Fruit fly (Drosophila melanogaster) whole organism, wandering third instar larva: ENCODE results near the gene Tbcd.

ENCODE experiments used
- Abd-B ChIP-seq: fragments of >200 bp; optimal IDR thresholded peaks from 2 replicates; lab custom pipeline; 2017; ENCODE audit warnings: missing biosample characterization, missing genetic modification characterization
- CG9705 ChIP-seq: fragments of 200-800 bp; sonication (Bioruptor generic); optimal IDR thresholded peaks from 2 replicates; lab custom pipeline; 2018; ENCODE audit warnings: missing biosample characterization, mild to moderate bottlenecking, missing genetic modification characterization
- CrebA ChIP-seq: fragments of 200-800 bp; sonication (Bioruptor generic); optimal IDR thresholded peaks from 2 replicates; lab custom pipeline; 2016; ENCODE audit warnings: missing biosample characterization, mild to moderate bottlenecking, missing genetic modification characterization, borderline replicate concordance
- Dfd ChIP-seq: fragments of >200 bp; optimal IDR thresholded peaks from 2 replicates; lab custom pipeline; 2017; ENCODE audit warnings: missing biosample characterization, missing genetic modification characterization
- Dif ChIP-seq: fragments of 200-275, 200-300 bp; sonication (Bioruptor generic); optimal IDR thresholded peaks from 2 replicates; lab custom pipeline; 2018; ENCODE audit warnings: missing biosample characterization, missing genetic modification characterization; ENCODE audit not compliant: partially characterized antibody
- GATAd ChIP-seq: sonication (Bioruptor generic); optimal IDR thresholded peaks from 2 replicates; lab custom pipeline; 2016; ENCODE audit warnings: missing biosample characterization, missing genetic modification characterization
- HLH106 ChIP-seq: fragments of 200-800 bp; optimal IDR thresholded peaks from 3 replicates; lab custom pipeline; 2019; ENCODE audit warnings: missing biosample characterization, mild to moderate bottlenecking, missing genetic modification characterization, moderate library complexity
- Hnf4 ChIP-seq: fragments of 200-800 bp; sonication (Bioruptor generic); optimal IDR thresholded peaks from 2 replicates; lab custom pipeline; 2016; ENCODE audit warnings: missing biosample characterization, mild to moderate bottlenecking, missing genetic modification characterization
- Hr78 ChIP-seq: fragments of >200 bp; optimal IDR thresholded peaks from 2 replicates; lab custom pipeline; 2017; ENCODE audit warnings: missing biosample characterization, missing genetic modification characterization
- Jra ChIP-seq: sonication (Bioruptor generic); optimal IDR thresholded peaks from 2 replicates; lab custom pipeline; 2016; ENCODE audit warnings: missing biosample characterization, missing genetic modification characterization
- Mio ChIP-seq: sonication (Bioruptor generic); optimal IDR thresholded peaks from 2 replicates; lab custom pipeline; 2016; ENCODE audit warnings: missing biosample characterization, missing genetic modification characterization
- Myc ChIP-seq: fragments of >200 bp; optimal IDR thresholded peaks from 2 replicates; lab custom pipeline; 2017
- N ChIP-seq: fragments of >200 bp; optimal IDR thresholded peaks from 2 replicates; lab custom pipeline; 2018; ENCODE audit warnings: missing biosample characterization, missing external identifiers, missing genetic modification characterization
- Sp1 ChIP-seq: fragments of 200-800 bp; sonication (Bioruptor generic); optimal IDR thresholded peaks from 3 replicates; lab custom pipeline; 2019; ENCODE audit warnings: missing biosample characterization, mild to moderate bottlenecking, missing genetic modification characterization, moderate library complexity
- Vsx2 ChIP-seq: fragments of 200-300, 225-300 bp; sonication (Bioruptor generic); optimal IDR thresholded peaks from 2 replicates; lab custom pipeline; 2018; ENCODE audit warnings: missing biosample characterization, missing genetic modification characterization; ENCODE audit not compliant: partially characterized antibody
- brk ChIP-seq: fragments of 200-800 bp; sonication (Bioruptor generic); optimal IDR thresholded peaks from 2 replicates; lab custom pipeline; 2016; ENCODE audit warnings: missing biosample characterization, mild to moderate bottlenecking, missing genetic modification characterization
- dmrt93B ChIP-seq: fragments of 200-800 bp; sonication (Bioruptor generic); optimal IDR thresholded peaks from 2 replicates; lab custom pipeline; 2018; ENCODE audit warnings: missing biosample characterization, mild to moderate bottlenecking, missing genetic modification characterization
- dsf ChIP-seq: sonication (Bioruptor generic); optimal IDR thresholded peaks from 2 replicates; lab custom pipeline; 2016; ENCODE audit warnings: missing biosample characterization, missing genetic modification characterization, borderline replicate concordance
- ey ChIP-seq: fragments of 200-800 bp; sonication (Bioruptor generic); optimal IDR thresholded peaks from 2 replicates; lab custom pipeline; 2016; ENCODE audit warnings: missing biosample characterization, missing genetic modification characterization
- foxo ChIP-seq, 2 experiments: fragments of 200-800 bp; sonication (Bioruptor generic); optimal IDR thresholded peaks; 2 replicates in 1 of 2; 3 replicates in 1 of 2; lab custom pipeline; 2016 to 2017; ENCODE audit warnings: missing biosample characterization in 2 of 2, missing genetic modification characterization in 2 of 2
- fru ChIP-seq: fragments of 200-800 bp; sonication (Bioruptor generic); optimal IDR thresholded peaks from 3 replicates; lab custom pipeline; 2016; ENCODE audit warnings: missing biosample characterization, mild to moderate bottlenecking, missing genetic modification characterization
- h ChIP-seq: fragments of 200-800 bp; sonication (Bioruptor generic); optimal IDR thresholded peaks from 3 replicates; lab custom pipeline; 2016; ENCODE audit warnings: missing biosample characterization, mild to moderate bottlenecking, missing genetic modification characterization
- jim ChIP-seq: fragments of 175-275, 200-325 bp; sonication (Bioruptor generic); optimal IDR thresholded peaks from 2 replicates; lab custom pipeline; 2016; ENCODE audit warnings: missing biosample characterization, mild to moderate bottlenecking, missing genetic modification characterization
- lola ChIP-seq: fragments of >200 bp; optimal IDR thresholded peaks from 2 replicates; lab custom pipeline; 2017; ENCODE audit warnings: missing biosample characterization, missing genetic modification characterization
- pan ChIP-seq: fragments of >200 bp; optimal IDR thresholded peaks from 2 replicates; lab custom pipeline; 2017
- psq ChIP-seq: fragments of 200-800 bp; sonication (Bioruptor generic); optimal IDR thresholded peaks from 3 replicates; lab custom pipeline; 2017; ENCODE audit warnings: missing biosample characterization, mild to moderate bottlenecking, missing genetic modification characterization, moderate library complexity
- rgr ChIP-seq: fragments of 200-800 bp; sonication (Bioruptor generic); optimal IDR thresholded peaks from 3 replicates; lab custom pipeline; 2016; ENCODE audit warnings: missing biosample characterization, mild to moderate bottlenecking, missing genetic modification characterization
- sv ChIP-seq: fragments of 200-800 bp; sonication (Bioruptor generic); optimal IDR thresholded peaks from 3 replicates; lab custom pipeline; 2016; ENCODE audit warnings: missing biosample characterization, missing genetic modification characterization
- tai ChIP-seq: sonication (Bioruptor generic); optimal IDR thresholded peaks from 2 replicates; lab custom pipeline; 2016; ENCODE audit warnings: missing biosample characterization, missing genetic modification characterization
- usp ChIP-seq: fragments of >200 bp; optimal IDR thresholded peaks from 2 replicates; lab custom pipeline; 2017; ENCODE audit warnings: missing biosample characterization, missing genetic modification characterization
- woc ChIP-seq: sonication (Bioruptor generic); optimal IDR thresholded peaks from 2 replicates; lab custom pipeline; 2016; ENCODE audit warnings: missing biosample characterization, mild to moderate bottlenecking, missing genetic modification characterization

Gene Tbcd

dm6 chr2L:2131449-2132109 is 15.7 kb upstream of the Tbcd start:
- no peak for TF ChIP-seq jim
- TF ChIP-seq Vsx2 (GFP tag; lab: Kevin White, UChicago): no peak
- TF ChIP-seq Dfd (GFP tag; lab: Kevin White, UChicago): no peak
- peak; percentile 19 for TF ChIP-seq h (GFP tag; lab: Kevin White, UChicago)
- no peak for TF ChIP-seq tai (GFP tag; lab: Kevin White, UChicago)
- TF ChIP-seq fru: peak; percentile 3
- TF ChIP-seq Hr78: no peak
- TF ChIP-seq psq (GFP tag; lab: Kevin White, UChicago): no peak
- TF ChIP-seq brk: no peak
- peak; percentile 4 for TF ChIP-seq rgr (GFP tag; lab: Kevin White, UChicago)
- no peak for TF ChIP-seq Jra (GFP tag; lab: Kevin White, UChicago)
- peak in 1 of 2 experiments; percentile 35 for TF ChIP-seq foxo (GFP tag; optimal IDR thresholded peaks at IDR 0.05; lab: Kevin White, UChicago)
- no peak for TF ChIP-seq dmrt93B
- TF ChIP-seq Hnf4 (GFP tag; lab: Kevin White, UChicago): peak; percentile 19
- no peak for TF ChIP-seq woc (GFP tag; lab: Kevin White, UChicago)
- TF ChIP-seq, all 38 proteins: peak for 5

- TF ChIP-seq tai (GFP tag; lab: Kevin White, UChicago) (no peak), CG9705 (GFP tag; lab: Kevin White, UChicago) (no peak), usp (GFP tag; lab: Kevin White, UChicago) (no peak), h (GFP tag; lab: Kevin White, UChicago) (no peak), Hr78 (no peak), ey (GFP tag; lab: Kevin White, UChicago) (no peak), foxo (GFP tag; optimal IDR thresholded peaks at IDR 0.05; lab: Kevin White, UChicago) (no peak), GATAd (GFP tag; lab: Kevin White, UChicago) (no peak), sv (no peak), Abd-B (GFP tag; lab: Kevin White, UChicago) (no peak), Dif (GFP tag; lab: Kevin White, UChicago) (no peak), Vsx2 (GFP tag; lab: Kevin White, UChicago) (no peak), pan (lab: Kevin White, UChicago) (no peak), Sp1 (GFP tag; lab: Kevin White, UChicago) (no peak), Myc (no peak), Mio (GFP tag; lab: Kevin White, UChicago) (no peak), N (GFP tag; lab: Kevin White, UChicago) (no peak), Hnf4 (GFP tag; lab: Kevin White, UChicago) (no peak), lola (GFP tag; lab: Kevin White, UChicago) (no peak)
Observed at dm6 chr2L:2132215-2132614, 15.1 kb upstream of the Tbcd start.

dm6 chr2L:2133009-2133408 is 14.3 kb upstream of the Tbcd start:
- no peak for TF ChIP-seq Jra (GFP tag; lab: Kevin White, UChicago)
- TF ChIP-seq Vsx2 (GFP tag; lab: Kevin White, UChicago): peak; percentile 48
- peak; percentile 39 for TF ChIP-seq ey (GFP tag; lab: Kevin White, UChicago)

DNA sequence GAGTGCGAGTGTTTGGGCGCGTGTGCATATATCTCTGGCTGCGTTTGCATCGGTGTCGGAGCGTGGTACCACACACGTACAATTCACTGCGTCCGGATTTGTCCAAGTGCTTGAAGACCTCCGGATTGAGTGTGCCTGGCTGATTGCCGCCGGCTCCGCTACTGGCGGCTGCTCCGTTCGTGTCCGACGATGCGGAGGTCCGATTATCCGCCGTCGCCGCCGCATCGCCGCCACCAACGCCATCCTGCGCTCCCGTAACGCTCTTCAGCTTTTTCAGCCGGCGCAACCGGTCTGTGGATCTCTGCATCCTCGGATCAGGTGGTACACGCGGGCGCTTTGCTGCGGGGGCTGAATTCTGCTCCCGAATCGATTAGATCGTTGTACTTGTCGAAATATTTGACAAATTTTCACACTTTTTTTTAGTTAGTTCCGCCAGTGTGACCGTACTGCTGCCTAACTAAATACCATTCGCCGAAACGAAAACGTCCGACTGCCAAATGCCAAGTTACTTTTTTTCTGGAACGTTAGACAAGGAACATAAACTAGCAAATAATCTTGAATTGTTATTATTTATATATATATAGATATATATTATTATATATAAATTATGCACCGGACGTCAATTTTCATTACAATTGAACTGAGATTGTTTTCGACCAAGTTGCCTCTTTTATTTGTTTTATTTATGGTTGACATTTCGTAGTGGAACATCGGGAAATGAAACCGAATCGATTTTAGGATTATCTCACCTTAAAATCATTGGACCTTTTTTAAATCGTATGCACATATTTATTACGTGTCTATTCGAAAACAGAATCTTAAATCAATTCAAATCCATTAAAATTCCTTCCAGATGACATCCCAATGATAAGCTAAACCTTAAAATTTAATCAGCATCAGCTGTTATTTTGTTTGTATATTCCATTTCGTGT is 2.3 kb upstream of the Tbcd start, which contains the start of gene tho2:
TSS of gene tho2 (minus strand) at position 463 of the 932 bp plus-strand sequence.
- TF ChIP-seq foxo (GFP tag; optimal IDR thresholded peaks at IDR 0.05; lab: Kevin White, UChicago) (no peak), tai (GFP tag; lab: Kevin White, UChicago) (no peak), HLH106 (tag; lab: Kevin White, UChicago) (no peak), fru (no peak), GATAd (GFP tag; lab: Kevin White, UChicago) (no peak), dsf (GFP tag; lab: Kevin White, UChicago) (no peak), N (GFP tag; lab: Kevin White, UChicago) (no peak), jim (no peak), Sp1 (GFP tag; lab: Kevin White, UChicago) (no peak), dmrt93B (no peak), Vsx2 (GFP tag; lab: Kevin White, UChicago) (no peak), CrebA (GFP tag; lab: Kevin White, UChicago) (no peak), psq (GFP tag; lab: Kevin White, UChicago) (no peak)
